Fruit fly (Drosophila melanogaster): ENCODE data around the gene Grip.

Grip gene

dm6 chrX:5969860-5970665 lies 4.0 kb downstream of the Grip start (continued):
- TF ChIP-seq CG2678 (tag; optimal IDR thresholded peaks at IDR 0.05) (peak; percentile 65), Eip74EF (GFP tag; optimal IDR thresholded peaks at IDR 0.05) (peak in 1 of 2 experiments; percentile 8), z (GFP tag; IDR thresholded peaks at IDR 0.05) (peak; percentile 86), Optix (GFP tag; IDR thresholded peaks at IDR 0.05) (no peak; the same call in 2 of the 3 replicates), tup (GFP tag; optimal IDR thresholded peaks at IDR 0.05) (no peak), CG1603 (tag; optimal IDR thresholded peaks at IDR 0.05) (peak; percentile 46), ci (GFP tag; IDR thresholded peaks at IDR 0.05) (peak; percentile 76), Dek (tag; optimal IDR thresholded peaks at IDR 0.05) (peak; percentile 6), ac (GFP tag; optimal IDR thresholded peaks at IDR 0.05) (no peak), ftz-f1 (GFP tag; optimal IDR thresholded peaks at IDR 0.05) (no peak), NC2β (GFP tag; optimal IDR thresholded peaks at IDR 0.05) (no peak), row (GFP tag; IDR thresholded peaks at IDR 0.05) (peak; percentile 62), Ravus (GFP tag; IDR thresholded peaks at IDR 0.05) (no peak), sob (GFP tag; IDR thresholded peaks at IDR 0.05) (no peak; the same call in 1 of the 2 replicates), CG3163 (GFP tag; optimal IDR thresholded peaks at IDR 0.05) (no peak), tin (GFP tag; optimal IDR thresholded peaks at IDR 0.05) (peak; percentile 36), Xbp1 (GFP tag; optimal IDR thresholded peaks at IDR 0.05) (peak; percentile 39), CG34422 (GFP tag; IDR thresholded peaks at IDR 0.05) (peak; percentile 38; the same call in 1 of the 3 replicates), Adf1 (GFP tag; IDR thresholded peaks at IDR 0.05) (no peak), luna (GFP tag; optimal IDR thresholded peaks at IDR 0.05) (no peak), CG1647 (GFP tag; optimal IDR thresholded peaks at IDR 0.05) (no peak), CG9932 (GFP tag; IDR thresholded peaks at IDR 0.05) (peak; percentile 60), CG1792 (GFP tag; optimal IDR thresholded peaks at IDR 0.05) (no peak), rib (GFP tag; IDR thresholded peaks at IDR 0.05) (no peak), ara (GFP tag; IDR thresholded peaks at IDR 0.05) (peak; percentile 62), CG18262 (tag; optimal IDR thresholded peaks at IDR 0.05) (peak; percentile 72), Side (GFP tag; optimal IDR thresholded peaks at IDR 0.05) (no peak), NC2α (GFP tag; optimal IDR thresholded peaks at IDR 0.05) (no peak), ab (GFP tag; optimal IDR thresholded peaks at IDR 0.05) (no peak), CG3838 (GFP tag; optimal IDR thresholded peaks at IDR 0.05) (no peak)

- TF ChIP-seq CG10274 (GFP tag; optimal IDR thresholded peaks at IDR 0.05) (no peak), CG8290 (GFP tag; optimal IDR thresholded peaks at IDR 0.05) (no peak), CG8290 (tag; optimal IDR thresholded peaks at IDR 0.05) (peak in 1 of 2 experiments; percentile 12), CG13775 (GFP tag; optimal IDR thresholded peaks at IDR 0.05) (no peak), dysf (GFP tag; IDR thresholded peaks at IDR 0.05) (0 out of 3 replicates have a peak, but pooled peaks have one; percentile 3), Med (GFP tag) (peak; percentile 56), zen2 (GFP tag; IDR thresholded peaks at IDR 0.05; ENCODE audit: partially characterized antibody) (0 out of 3 replicates have a peak, but pooled peaks have one; percentile 39), CG4707 (GFP tag; optimal IDR thresholded peaks at IDR 0.05) (peak; percentile 91), Ets65A (GFP tag) (peak; percentile 58)
These were observed 4.6 kb downstream of the Grip start for dm6 chrX:5970666-5971057.

- TF ChIP-seq lilli (GFP tag; optimal IDR thresholded peaks at IDR 0.05) (peak; percentile 32), Rx (GFP tag; IDR thresholded peaks at IDR 0.05) (peak; percentile 36; the same call in 1 of the 2 replicates), dm (GFP tag; optimal IDR thresholded peaks at IDR 0.05) (no peak), B-H2 (GFP tag; optimal IDR thresholded peaks at IDR 0.05) (no peak), jigr1 (GFP tag; IDR thresholded peaks at IDR 0.05) (no peak), CG31441 (GFP tag; IDR thresholded peaks at IDR 0.05) (peak; percentile 47), CG32772 (GFP tag; IDR thresholded peaks at IDR 0.05) (peak; percentile 70), CG17359 (tag; optimal IDR thresholded peaks at IDR 0.05) (peak; percentile 41), sob (GFP tag; IDR thresholded peaks at IDR 0.05) (peak; percentile 25; the same call in 1 of the 2 replicates), CG13894 (tag; optimal IDR thresholded peaks at IDR 0.05) (no peak), Hr39 (optimal IDR thresholded peaks at IDR 0.05) (no peak), CG12769 (tag; optimal IDR thresholded peaks at IDR 0.05) (peak; percentile 13), CG4282 (GFP tag; optimal IDR thresholded peaks at IDR 0.05) (no peak)
These were observed 6.0 kb downstream of the Grip start for dm6 chrX:5972030-5972429.
